Worm (Caenorhabditis elegans): Measurements from ENCODE around the gene F47D12.3.

Gene F47D12.3

DNA sequence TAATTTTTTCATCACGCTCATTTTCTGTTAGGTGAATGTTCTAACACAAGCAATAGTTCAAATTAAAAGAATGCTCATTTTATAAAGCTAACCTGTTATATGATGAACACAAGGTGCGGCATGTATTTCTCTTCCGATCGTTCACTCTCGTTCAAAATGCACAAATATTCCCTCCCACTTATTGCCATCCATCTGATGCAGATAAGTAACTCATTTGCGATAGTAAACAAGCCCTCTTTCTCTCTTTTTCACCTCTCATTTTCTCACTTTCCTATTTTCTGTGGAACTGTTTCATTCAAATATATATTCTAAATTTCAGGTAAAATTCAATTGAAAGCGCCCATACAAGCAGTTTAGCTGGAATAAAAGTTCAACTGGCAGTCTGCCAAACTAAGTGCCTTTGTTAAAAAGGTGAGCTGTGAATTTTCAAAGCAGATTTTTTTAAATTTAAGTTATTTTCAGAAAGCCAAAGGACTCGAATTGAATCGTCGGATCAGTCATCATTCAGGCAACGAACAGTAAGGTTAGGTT lies 47.8 kb downstream of the F47D12.3 start, which contains the start of the genes trmt-10C.2 and C56G2.22:
Gene trmt-10C.2 (plus strand): TSS at position 314 of the 531 bp plus-strand sequence.
Gene C56G2.22 (plus strand): TSS at position 481 of the 531 bp plus-strand sequence.
- TF ChIP-seq hnd-1 (tag; optimal IDR thresholded peaks at IDR 0.05), result no peak
- TF ChIP-seq hmg-4 (GFP tag; optimal IDR thresholded peaks at IDR 0.05), result no peak
- no peak for TF ChIP-seq sea-1 (GFP tag; conservative IDR thresholded peaks at IDR 0.05)
- TF ChIP-seq tbx-11 (GFP tag; IDR thresholded peaks at IDR 0.05), result no peak
- TF ChIP-seq ama-1 (optimal IDR thresholded peaks at IDR 0.05), result no peak
- no peak for TF ChIP-seq ceh-36 (tag; optimal IDR thresholded peaks at IDR 0.05)
- TF ChIP-seq pes-1 (GFP tag; IDR thresholded peaks at IDR 0.05), result no peak
- TF ChIP-seq tra-4 (tag; optimal IDR thresholded peaks at IDR 0.05), result no peak
- TF ChIP-seq tbx-37 (GFP tag; conservative IDR thresholded peaks at IDR 0.05), result no peak
- TF ChIP-seq B0310.2 (tag; optimal IDR thresholded peaks at IDR 0.05), result no peak
- TF ChIP-seq ceh-13 (GFP tag; optimal IDR thresholded peaks at IDR 0.05), result no peak
- no peak for TF ChIP-seq hmbx-1 (tag; optimal IDR thresholded peaks at IDR 0.05)
- TF ChIP-seq aly-1 (tag; optimal IDR thresholded peaks at IDR 0.05), result no peak
- no peak for TF ChIP-seq flt-1 (GFP tag; IDR thresholded peaks at IDR 0.05)

DNA sequence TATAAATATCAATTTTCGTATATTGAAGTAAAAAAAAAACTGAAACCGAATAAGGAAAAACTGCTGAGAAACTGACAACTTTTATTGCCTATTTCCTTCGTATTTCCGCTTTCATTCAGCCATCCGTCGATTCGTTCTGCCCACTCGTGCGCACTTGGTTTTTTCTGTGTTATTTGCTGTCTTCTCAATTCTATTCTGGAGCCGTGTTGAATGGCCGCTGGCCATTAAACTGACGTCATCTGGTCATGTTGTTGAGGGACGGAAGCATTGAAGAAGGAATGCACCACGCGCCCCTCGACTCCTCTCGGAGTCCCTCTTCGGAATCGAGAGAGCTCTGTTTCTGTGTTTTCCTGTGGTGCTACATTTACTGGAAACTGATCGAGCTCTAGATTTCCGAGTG lies 50.3 kb downstream of the F47D12.3 start:
- TF ChIP-seq hmg-4 (GFP tag; optimal IDR thresholded peaks at IDR 0.05) (no peak), B0310.2 (tag; optimal IDR thresholded peaks at IDR 0.05) (no peak), sea-1 (GFP tag; conservative IDR thresholded peaks at IDR 0.05) (no peak), ceh-36 (tag; optimal IDR thresholded peaks at IDR 0.05) (no peak), ama-1 (optimal IDR thresholded peaks at IDR 0.05) (no peak), hnd-1 (tag; optimal IDR thresholded peaks at IDR 0.05) (no peak), tra-4 (tag; optimal IDR thresholded peaks at IDR 0.05) (no peak), tbx-11 (GFP tag; IDR thresholded peaks at IDR 0.05) (no peak), pes-1 (GFP tag; IDR thresholded peaks at IDR 0.05) (no peak), aly-1 (tag; optimal IDR thresholded peaks at IDR 0.05) (no peak), scrt-1 (GFP tag; IDR thresholded peaks at IDR 0.05) (no peak), flt-1 (GFP tag; IDR thresholded peaks at IDR 0.05) (no peak), ceh-13 (GFP tag; optimal IDR thresholded peaks at IDR 0.05) (no peak), F13C5.2 (tag; optimal IDR thresholded peaks at IDR 0.05) (no peak), hmbx-1 (tag; optimal IDR thresholded peaks at IDR 0.05) (no peak), tbx-37 (GFP tag; conservative IDR thresholded peaks at IDR 0.05) (no peak), ets-7 (tag; optimal IDR thresholded peaks at IDR 0.05) (no peak)
